Worm (Caenorhabditis elegans): ENCODE data around the gene T26A5.8.
A peak's percentile ranks its signal among the peaks of the same experiment; 100 is the strongest.

The T26A5.8 gene

ce11 chrIII:6442305-6443125 lies 20.1 kb downstream of the T26A5.8 start, which contains the start of gene mel-32 (continued):
- TF ChIP-seq zip-2 (tag; optimal IDR thresholded peaks at IDR 0.05) (no peak), dmd-6 (GFP tag; IDR thresholded peaks at IDR 0.05) (peak; percentile 31), ztf-7 (tag; optimal IDR thresholded peaks at IDR 0.05) (no peak), nhr-102 (tag; optimal IDR thresholded peaks at IDR 0.05) (no peak), nhr-77 (tag; optimal IDR thresholded peaks at IDR 0.05) (no peak), aha-1 (tag) (no peak), mdt-29 (GFP tag; IDR thresholded peaks at IDR 0.05) (no peak), tra-1 (GFP tag; IDR thresholded peaks at IDR 0.05) (no peak), egl-43 (GFP tag; IDR thresholded peaks at IDR 0.05) (no peak), lim-7 (GFP tag; IDR thresholded peaks at IDR 0.05) (no peak), nhr-41 (GFP tag; IDR thresholded peaks at IDR 0.05) (no peak), lin-13 (GFP tag; optimal IDR thresholded peaks at IDR 0.05) (no peak), Y48G9A.11 (GFP tag; IDR thresholded peaks at IDR 0.05) (peak; percentile 58; the same call in 1 of the 2 replicates), ZK337.2 (GFP tag; IDR thresholded peaks at IDR 0.05) (no peak), nhr-237 (tag; optimal IDR thresholded peaks at IDR 0.05) (no peak), lin-29 (GFP tag; IDR thresholded peaks at IDR 0.05) (no peak), F49E8.2 (tag; optimal IDR thresholded peaks at IDR 0.05; ENCODE audit: borderline replicate concordance) (no peak), hif-1 (tag; optimal IDR thresholded peaks at IDR 0.05) (peak in 1 of 2 experiments; percentile 6), madf-9 (GFP tag; conservative IDR thresholded peaks at IDR 0.05) (no peak), nhr-76 (tag; optimal IDR thresholded peaks at IDR 0.05) (no peak), mes-2 (tag; optimal IDR thresholded peaks at IDR 0.05; ENCODE audit: poor library complexity, severe bottlenecking) (no peak), ceh-32 (tag; optimal IDR thresholded peaks at IDR 0.05; ENCODE audit: poor library complexity) (no peak), snpc-1.2 (GFP tag; IDR thresholded peaks at IDR 0.05) (0 out of 2 replicates have a peak, but pooled peaks have one; percentile 34), daf-19 (GFP tag; conservative IDR thresholded peaks at IDR 0.05) (no peak)

DNA sequence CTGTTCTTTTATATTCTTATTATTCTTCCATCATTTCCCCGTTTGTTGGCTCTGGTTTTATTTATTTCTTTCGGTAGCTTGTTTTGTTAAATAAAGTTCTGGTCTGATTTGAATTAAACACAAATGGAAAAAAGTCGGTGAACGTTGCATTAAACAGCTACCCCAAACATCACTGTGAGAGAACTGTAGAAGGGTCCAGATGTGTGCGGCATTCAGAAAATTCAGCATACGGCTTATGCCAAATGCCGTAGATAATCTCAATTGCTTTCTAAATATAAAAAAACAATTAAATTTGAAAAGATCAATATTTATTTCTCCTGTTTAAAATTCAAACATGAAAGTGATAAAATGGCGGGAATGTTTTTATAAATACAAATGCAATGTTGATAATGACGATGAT lies 22.8 kb downstream of the T26A5.8 start:
- TF ChIP-seq attf-4 (tag; optimal IDR thresholded peaks at IDR 0.05) = no peak
- peak; percentile 35 for TF ChIP-seq ama-1 (optimal IDR thresholded peaks at IDR 0.05)
- 0 out of 2 replicates have a peak, but pooled peaks have one; percentile 47 for TF ChIP-seq pha-4 (GFP tag; IDR thresholded peaks at IDR 0.05)
- TF ChIP-seq pha-4 (tag; optimal IDR thresholded peaks at IDR 0.05) = no peak
- TF ChIP-seq lin-38 (GFP tag; IDR thresholded peaks at IDR 0.05) = peak; percentile 47; the same call in 1 of the 2 replicates
- TF ChIP-seq dmd-6 (GFP tag; IDR thresholded peaks at IDR 0.05) = no peak

DNA sequence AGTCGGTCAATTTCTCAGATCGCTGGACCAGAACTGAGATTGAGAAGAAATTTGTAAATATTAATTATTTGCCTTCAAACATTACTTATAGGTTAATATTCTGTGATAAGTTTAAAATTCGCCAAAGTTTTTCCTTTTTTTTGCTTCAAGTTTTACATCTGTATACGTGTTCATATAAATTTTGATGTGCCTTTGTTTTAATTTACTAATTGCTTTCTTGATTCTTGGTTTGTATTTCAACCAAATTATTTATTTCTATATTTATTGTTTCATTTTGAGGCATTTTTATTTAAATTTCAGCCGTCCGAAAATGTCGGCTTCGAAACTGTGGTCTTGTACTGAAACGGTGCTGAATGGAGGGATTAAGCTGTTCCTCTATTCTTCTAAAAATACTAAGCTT lies 26.3 kb downstream of the T26A5.8 start, which contains the start of gene C05D11.1:
Gene C05D11.1, plus strand, starts transcription at position 301 of the 400 bp plus-strand sequence.
- no peak for TF ChIP-seq nhr-28 (tag; optimal IDR thresholded peaks at IDR 0.05)
- TF ChIP-seq ceh-20 (GFP tag; IDR thresholded peaks at IDR 0.05) = no peak
- no peak for TF ChIP-seq set-16 (GFP tag; IDR thresholded peaks at IDR 0.05)
- TF ChIP-seq daf-8 (GFP tag; IDR thresholded peaks at IDR 0.05) = no peak
- no peak for TF ChIP-seq ceh-32 (tag; optimal IDR thresholded peaks at IDR 0.05; ENCODE audit: poor library complexity)
- TF ChIP-seq dpl-1 (GFP tag; optimal IDR thresholded peaks at IDR 0.05) = no peak
- no peak for TF ChIP-seq F37D6.2 (tag; optimal IDR thresholded peaks at IDR 0.05)
- no peak for TF ChIP-seq gei-8 (GFP tag; optimal IDR thresholded peaks at IDR 0.05)
- TF ChIP-seq unc-39 (tag; optimal IDR thresholded peaks at IDR 0.05) = no peak
- no peak for TF ChIP-seq zfp-2 (tag; optimal IDR thresholded peaks at IDR 0.05)
- no peak for TF ChIP-seq lir-3 (tag; optimal IDR thresholded peaks at IDR 0.05)
- no peak for TF ChIP-seq rbr-2 (tag; optimal IDR thresholded peaks at IDR 0.05)
